Fruit fly (Drosophila melanogaster) whole organism, embryonic: ENCODE measurements around the gene CG10232.

ENCODE experiments used
- B-H1 ChIP-seq: fragments of 200-800 bp; sonication (Bioruptor generic); IDR thresholded peaks from 3 replicates; pipeline ENCODE4 v1.3.6; 2022; ENCODE audit warnings: missing biosample characterization, missing genetic modification characterization
- C15 ChIP-seq: fragments of 200-800 bp; sonication (Bioruptor generic); IDR thresholded peaks from 3 replicates; pipeline ENCODE4 v1.3.6; 2022; ENCODE audit warnings: missing biosample characterization, missing genetic modification characterization
- CG10366 ChIP-seq: fragments of 200-800 bp; sonication (Bioruptor generic); IDR thresholded peaks from 2 replicates; pipeline ENCODE4 v1.3.6; 2022; ENCODE audit warnings: missing biosample characterization, missing genetic modification characterization
- CG10431 ChIP-seq: fragments of 200-800 bp; sonication (Bioruptor generic); optimal IDR thresholded peaks from 3 replicates; lab custom pipeline; 2018; ENCODE audit warnings: missing biosample characterization, mild to moderate bottlenecking, missing genetic modification characterization
- CG10462 ChIP-seq: fragments of 200-800 bp; sonication (Bioruptor generic); optimal IDR thresholded peaks from 2 replicates; lab custom pipeline; 2016; ENCODE audit warnings: missing biosample characterization, missing genetic modification characterization
- CG11398 ChIP-seq: fragments of 200-800 bp; sonication (Bioruptor generic); optimal IDR thresholded peaks from 2 replicates; lab custom pipeline; 2016; ENCODE audit warnings: missing biosample characterization, missing genetic modification characterization
- CG11695 ChIP-seq: fragments of 200-800 bp; sonication (Bioruptor generic); IDR thresholded peaks from 3 replicates; pipeline ENCODE4 v1.3.6; 2022; ENCODE audit warnings: missing biosample characterization, missing genetic modification characterization
- CG13296 ChIP-seq: fragments of 200-800 bp; sonication (Bioruptor generic); optimal IDR thresholded peaks from 3 replicates; lab custom pipeline; 2018; ENCODE audit warnings: missing biosample characterization, mild to moderate bottlenecking, missing genetic modification characterization
- CG13424 ChIP-seq: fragments of 200-800 bp; sonication (Bioruptor generic); optimal IDR thresholded peaks from 2 replicates; lab custom pipeline; 2019; ENCODE audit warnings: missing biosample characterization, mild to moderate bottlenecking, missing genetic modification characterization, moderate library complexity
- CG2120 ChIP-seq: fragments of 200-800 bp; sonication (Bioruptor generic); optimal IDR thresholded peaks from 3 replicates; lab custom pipeline; 2016; ENCODE audit warnings: missing biosample characterization, missing genetic modification characterization
- CG2712 ChIP-seq: fragments of 200-800 bp; optimal IDR thresholded peaks from 3 replicates; lab custom pipeline; 2019; ENCODE audit warnings: missing biosample characterization, mild to moderate bottlenecking, missing genetic modification characterization, moderate library complexity
- CG3065 ChIP-seq: fragments of 200-800 bp; sonication (Bioruptor generic); optimal IDR thresholded peaks from 2 replicates; lab custom pipeline; 2016; ENCODE audit warnings: missing biosample characterization, missing genetic modification characterization
- CG3281 ChIP-seq: fragments of 200-800 bp; sonication (Bioruptor generic); optimal IDR thresholded peaks from 3 replicates; lab custom pipeline; 2017; ENCODE audit warnings: missing biosample characterization, mild to moderate bottlenecking, missing genetic modification characterization
- CG4820 ChIP-seq: fragments of 200-800 bp; sonication (Bioruptor generic); optimal IDR thresholded peaks from 3 replicates; lab custom pipeline; 2016; ENCODE audit warnings: missing biosample characterization, missing genetic modification characterization
- CG6813 ChIP-seq: fragments of 200-800 bp; sonication (Bioruptor generic); optimal IDR thresholded peaks from 2 replicates; lab custom pipeline; 2017; ENCODE audit warnings: missing biosample characterization, missing genetic modification characterization, mild to moderate bottlenecking, moderate library complexity, missing genetic modification reagents
- CG8944 ChIP-seq: fragments of 200-800 bp; sonication (Bioruptor generic); optimal IDR thresholded peaks from 3 replicates; lab custom pipeline; 2016; ENCODE audit warnings: missing biosample characterization, missing genetic modification characterization
- CG9215 ChIP-seq: fragments of 200-800 bp; sonication (Bioruptor generic); IDR thresholded peaks from 2 replicates; pipeline ENCODE4 v1.3.6; 2022; ENCODE audit warnings: missing biosample characterization, missing genetic modification characterization
- CG9609 ChIP-seq: fragments of 200-800 bp; sonication (Bioruptor generic); optimal IDR thresholded peaks from 3 replicates; lab custom pipeline; 2016; ENCODE audit warnings: missing biosample characterization, missing genetic modification characterization
- CG9876 ChIP-seq: fragments of 200-800 bp; sonication (Bioruptor generic); optimal IDR thresholded peaks from 2 replicates; lab custom pipeline; 2016; ENCODE audit warnings: missing biosample characterization, missing genetic modification characterization
- CHES-1-like ChIP-seq: fragments of 200-800 bp; sonication (Bioruptor generic); optimal IDR thresholded peaks from 2 replicates; lab custom pipeline; 2016; ENCODE audit warnings: missing biosample characterization, missing genetic modification characterization
- Dek ChIP-seq: fragments of 200-800 bp; sonication (Bioruptor generic); optimal IDR thresholded peaks from 3 replicates; lab custom pipeline; 2019; ENCODE audit warnings: missing biosample characterization, mild to moderate bottlenecking, missing genetic modification characterization, moderate library complexity
- Elba2 ChIP-seq: fragments of 200-800 bp; sonication (Bioruptor generic); optimal IDR thresholded peaks from 3 replicates; lab custom pipeline; 2016; ENCODE audit warnings: missing biosample characterization, missing genetic modification characterization
- HLH4C ChIP-seq: fragments of 200-800 bp; sonication (Bioruptor generic); IDR thresholded peaks from 3 replicates; pipeline ENCODE4 v1.3.6; 2022; ENCODE audit warnings: missing biosample characterization, missing genetic modification characterization; ENCODE audit not compliant: partially characterized antibody
- HLH54F ChIP-seq: fragments of 200-800 bp; sonication (Bioruptor generic); optimal IDR thresholded peaks from 3 replicates; lab custom pipeline; 2016; ENCODE audit warnings: missing biosample characterization, missing genetic modification characterization
- Hr3 ChIP-seq: fragments of 200-800 bp; sonication (Bioruptor generic); optimal IDR thresholded peaks from 3 replicates; lab custom pipeline; 2016; ENCODE audit warnings: missing biosample characterization, missing genetic modification characterization
- MESR4 ChIP-seq: fragments of 200-800 bp; sonication (Bioruptor generic); optimal IDR thresholded peaks from 2 replicates; lab custom pipeline; 2018; ENCODE audit warnings: missing biosample characterization, mild to moderate bottlenecking, missing genetic modification characterization, moderate library complexity
- Max ChIP-seq: fragments of 200-800 bp; sonication (Bioruptor generic); optimal IDR thresholded peaks from 2 replicates; lab custom pipeline; 2016; ENCODE audit warnings: missing biosample characterization, mild to moderate bottlenecking, missing genetic modification characterization
- Myb ChIP-seq: fragments of 200-800 bp; sonication (Bioruptor generic); optimal IDR thresholded peaks from 2 replicates; lab custom pipeline; 2016; ENCODE audit warnings: missing biosample characterization, missing genetic modification characterization
- NC2β ChIP-seq: fragments of 200-800 bp; sonication (Bioruptor generic); optimal IDR thresholded peaks from 2 replicates; lab custom pipeline; 2016; ENCODE audit warnings: missing biosample characterization, missing genetic modification characterization
- Optix ChIP-seq: fragments of 200-800 bp; sonication (Bioruptor generic); IDR thresholded peaks from 3 replicates; pipeline ENCODE4 v1.3.6; 2022; ENCODE audit warnings: missing biosample characterization, missing genetic modification characterization
- Pdp1 ChIP-seq, 2 experiments: fragments of 200-800 bp; sonication (Bioruptor generic); optimal IDR thresholded peaks; 3 replicates each; lab custom pipeline; 2016; ENCODE audit warnings: missing biosample characterization in 2 of 2, missing genetic modification characterization in 2 of 2, mild to moderate bottlenecking in 1 of 2, moderate library complexity in 1 of 2
- Ssrp ChIP-seq: fragments of 200-800 bp; sonication (Bioruptor generic); optimal IDR thresholded peaks from 2 replicates; lab custom pipeline; 2018; ENCODE audit warnings: missing biosample characterization, mild to moderate bottlenecking, missing genetic modification characterization, moderate library complexity
- Vsx1 ChIP-seq: fragments of 200-800 bp; sonication (Bioruptor generic); optimal IDR thresholded peaks from 2 replicates; lab custom pipeline; 2017; ENCODE audit warnings: missing biosample characterization, mild to moderate bottlenecking, missing genetic modification characterization, missing genetic modification reagents
- bab2 ChIP-seq: fragments of 200-800 bp; sonication (Bioruptor generic); optimal IDR thresholded peaks from 2 replicates; lab custom pipeline; 2016; ENCODE audit warnings: missing biosample characterization, missing genetic modification characterization
- dmrt99B ChIP-seq: fragments of 200-800 bp; sonication (Bioruptor generic); optimal IDR thresholded peaks from 2 replicates; lab custom pipeline; 2018; ENCODE audit warnings: missing biosample characterization, mild to moderate bottlenecking, missing genetic modification characterization, moderate library complexity
- fru ChIP-seq: fragments of >200 bp; optimal IDR thresholded peaks from 2 replicates; lab custom pipeline; 2017
- ftz-f1 ChIP-seq: fragments of 200-800 bp; sonication (Bioruptor generic); optimal IDR thresholded peaks from 2 replicates; lab custom pipeline; 2016; ENCODE audit warnings: missing biosample characterization, missing genetic modification characterization
- ham ChIP-seq: fragments of 200-800 bp; sonication (Bioruptor generic); IDR thresholded peaks from 2 replicates; pipeline ENCODE4 v1.3.6; 2022; ENCODE audit warnings: missing biosample characterization, missing genetic modification characterization
- jigr1 ChIP-seq: fragments of 200-800 bp; sonication (Bioruptor generic); IDR thresholded peaks from 3 replicates; pipeline ENCODE4 v1.3.6; 2022; ENCODE audit warnings: missing biosample characterization, missing genetic modification characterization
- kah ChIP-seq: fragments of 200-800 bp; sonication (Bioruptor generic); optimal IDR thresholded peaks from 2 replicates; lab custom pipeline; 2018; ENCODE audit warnings: missing biosample characterization, mild to moderate bottlenecking, missing genetic modification characterization
- ken ChIP-seq: fragments of 200-800 bp; sonication (Bioruptor generic); IDR thresholded peaks from 3 replicates; pipeline ENCODE4 v1.3.6; 2022; ENCODE audit warnings: missing biosample characterization, missing genetic modification characterization
- luna ChIP-seq: fragments of 200-800 bp; sonication (Bioruptor generic); optimal IDR thresholded peaks from 2 replicates; lab custom pipeline; 2016; ENCODE audit warnings: missing biosample characterization, missing genetic modification characterization
- nau ChIP-seq: fragments of 200-800 bp; sonication (Bioruptor generic); optimal IDR thresholded peaks from 3 replicates; lab custom pipeline; 2017; ENCODE audit warnings: missing biosample characterization, mild to moderate bottlenecking, missing genetic modification characterization, missing genetic modification reagents
- pan ChIP-seq, 4 experiments: fragments of >200 bp in 3 of 4; fragments of 200-800 bp in 1 of 4; sonication (Bioruptor generic) in 1 of 4; optimal IDR thresholded peaks in 3 of 4; IDR thresholded peaks in 1 of 4; 2 replicates each; pipeline versions ENCODE4 v1.3.6 to Lab custom; 2017 to 2022; ENCODE audit warnings: missing biosample characterization in 2 of 4, missing genetic modification characterization in 2 of 4, mixed read lengths in 1 of 4
- pb ChIP-seq: fragments of 200-800 bp; sonication (Bioruptor generic); optimal IDR thresholded peaks from 3 replicates; lab custom pipeline; 2016; ENCODE audit warnings: missing biosample characterization, missing genetic modification characterization
- ro ChIP-seq: fragments of 200-800 bp; sonication (Bioruptor generic); IDR thresholded peaks from 2 replicates; pipeline ENCODE4 v1.3.6; 2022; ENCODE audit warnings: missing biosample characterization, missing genetic modification characterization
- salm ChIP-seq: fragments of 200-800 bp; sonication (Bioruptor generic); optimal IDR thresholded peaks from 2 replicates; lab custom pipeline; 2018; ENCODE audit warnings: missing biosample characterization, mild to moderate bottlenecking, missing genetic modification characterization
- sd ChIP-seq: fragments of 200-800 bp; sonication (Bioruptor generic); optimal IDR thresholded peaks from 3 replicates; lab custom pipeline; 2018; ENCODE audit warnings: missing biosample characterization, mild to moderate bottlenecking, missing genetic modification characterization, moderate library complexity
- ssp ChIP-seq: fragments of 200-800 bp; sonication (Bioruptor generic); IDR thresholded peaks from 2 replicates; pipeline ENCODE4 v1.3.6; 2022; ENCODE audit warnings: missing biosample characterization, missing genetic modification characterization
- tio ChIP-seq: fragments of 200-800 bp; sonication (Bioruptor generic); optimal IDR thresholded peaks from 2 replicates; lab custom pipeline; 2017; ENCODE audit warnings: missing biosample characterization, missing genetic modification characterization, inconsistent platforms
- unc-4 ChIP-seq: fragments of 200-800 bp; sonication (Bioruptor generic); IDR thresholded peaks from 2 replicates; pipeline ENCODE4 v1.3.6; 2022; ENCODE audit warnings: missing biosample characterization, missing genetic modification characterization; ENCODE audit not compliant: partially characterized antibody

Gene CG10232

dm6 chr3R:23713901-23714300, 7.5 kb downstream of the CG10232 start (continued):
- TF ChIP-seq ham (GFP tag; lab: Robert Waterston, UW) = no peak
- peak; percentile 56 for TF ChIP-seq NC2β (GFP tag; lab: Kevin White, UChicago)
- peak; percentile 47 for TF ChIP-seq CG8944 (GFP tag; lab: Kevin White, UChicago)
- peak; percentile 38 for TF ChIP-seq kah (GFP tag; lab: Kevin White, UChicago)
- TF ChIP-seq pb (GFP tag; lab: Kevin White, UChicago) = peak; percentile 11
- peak; percentile 52 for TF ChIP-seq tio (GFP tag; lab: Kevin White, UChicago)
- TF ChIP-seq CG10462 (GFP tag; lab: Kevin White, UChicago) = peak; percentile 50
- TF ChIP-seq CG9876 = no peak
- peak; percentile 16 for TF ChIP-seq CG6813
- TF ChIP-seq unc-4 (GFP tag; lab: Robert Waterston, UW) = no peak
- peak; percentile 62 for TF ChIP-seq CG2712 (tag; lab: Kevin White, UChicago)
- TF ChIP-seq CG11398 (GFP tag; lab: Kevin White, UChicago) = no peak
- peak; percentile 66 for TF ChIP-seq Hr3 (GFP tag; lab: Kevin White, UChicago)
- TF ChIP-seq MESR4 (GFP tag; lab: Kevin White, UChicago) = no peak
- TF ChIP-seq C15 (GFP tag; lab: Robert Waterston, UW) = no peak
- peak; percentile 39; the same call in 1 of the 3 replicates for TF ChIP-seq CG11695
- no peak for TF ChIP-seq Myb (GFP tag; lab: Kevin White, UChicago)
- no peak for TF ChIP-seq luna
- peak; percentile 62 for TF ChIP-seq Max (GFP tag; lab: Kevin White, UChicago)
- TF ChIP-seq HLH4C (GFP tag; lab: Robert Waterston, UW) = no peak
- peak; percentile 39 for TF ChIP-seq CG2120 (GFP tag; lab: Kevin White, UChicago)
- TF ChIP-seq CG13296 (GFP tag; lab: Kevin White, UChicago) = peak; percentile 11
- TF ChIP-seq Optix (GFP tag; lab: Robert Waterston, UW) = peak; percentile 29; the same call in 1 of the 3 replicates
- TF ChIP-seq Dek (tag; lab: Kevin White, UChicago) = peak; percentile 35
- TF ChIP-seq CG13424 (tag; lab: Kevin White, UChicago) = peak; percentile 66
- TF ChIP-seq bab2 (GFP tag; lab: Kevin White, UChicago) = peak; percentile 56
- TF ChIP-seq Pdp1 (GFP tag; optimal IDR thresholded peaks at IDR 0.05; lab: Kevin White, UChicago) = peak; percentile 44 to 66
- TF ChIP-seq fru (lab: Kevin White, UChicago) = no peak
- TF ChIP-seq ssp (GFP tag; lab: Robert Waterston, UW) = 0 out of 2 replicates have a peak, but pooled peaks have one; percentile 24
- no peak for TF ChIP-seq CG3281 (GFP tag; lab: Kevin White, UChicago)
- TF ChIP-seq CG4820 (GFP tag; lab: Kevin White, UChicago) = peak; percentile 78
- no peak for TF ChIP-seq ftz-f1
- TF ChIP-seq CHES-1-like (GFP tag; lab: Kevin White, UChicago) = no peak
- 0 out of 2 replicates have a peak, but pooled peaks have one; percentile 9 for TF ChIP-seq ro (GFP tag; lab: Robert Waterston, UW)
- TF ChIP-seq CG10431 = no peak
- TF ChIP-seq sd (tag; lab: Kevin White, UChicago) = peak; percentile 14
- peak; percentile 31 for TF ChIP-seq CG9609
- TF ChIP-seq B-H1 = no peak; the same call in 2 of the 3 replicates
- peak; percentile 9 for TF ChIP-seq HLH54F (GFP tag; lab: Kevin White, UChicago)
- peak; percentile 20; the same call in 1 of the 2 replicates for TF ChIP-seq CG9215 (GFP tag; lab: Robert Waterston, UW)
- TF ChIP-seq CG3065 (GFP tag; lab: Kevin White, UChicago) = peak; percentile 18
- peak; percentile 39 for TF ChIP-seq Vsx1 (GFP tag; lab: Kevin White, UChicago)
- TF ChIP-seq dmrt99B (tag; lab: Kevin White, UChicago) = peak; percentile 81
- peak; percentile 75; the same call in 2 of the 3 replicates for TF ChIP-seq ken (GFP tag; lab: Robert Waterston, UW)
- peak; percentile 82 for TF ChIP-seq nau
- TF ChIP-seq jigr1 (GFP tag; lab: Robert Waterston, UW) = 0 out of 3 replicates have a peak, but pooled peaks have one; percentile 12
- no peak for TF ChIP-seq Elba2 (GFP tag; lab: Kevin White, UChicago)
- TF ChIP-seq pan (optimal IDR thresholded peaks at IDR 0.05; lab: Kevin White, UChicago) = no peak
- peak in 1 of 2 experiments; percentile 64 for TF ChIP-seq pan (GFP tag; optimal IDR thresholded peaks at IDR 0.05 in 1 of 2, IDR thresholded peaks at IDR 0.05 in 1 of 2)
- peak; percentile 71 for TF ChIP-seq Ssrp (tag; lab: Kevin White, UChicago)
- peak; percentile 56 for TF ChIP-seq salm (tag; lab: Kevin White, UChicago)
- peak; percentile 58 for TF ChIP-seq CG10366 (GFP tag; lab: Robert Waterston, UW)
